Worm (Caenorhabditis elegans) whole organism, L2 larva: ENCODE results near the gene ncs-3.

Experiments
- R02D3.7 ChIP-seq: fragments of 150-350 bp; optimal IDR thresholded peaks from 2 replicates; lab custom pipeline; 2014; ENCODE audit warnings: missing biosample characterization, missing genetic modification characterization
- Y55F3AM.14 ChIP-seq: fragments of 200-800 bp; sonication (Bioruptor generic); optimal IDR thresholded peaks from 2 replicates; lab custom pipeline; 2018; ENCODE audit warnings: mild to moderate bottlenecking, missing genetic modification characterization, missing compliant biosample characterization
- lsy-2 ChIP-seq, 2 experiments: fragments of 150-350 bp in 1 of 2; sonication (generic microtip) in 1 of 2; optimal IDR thresholded peaks; 2 replicates each; lab custom pipeline; 2014 to 2017; ENCODE audit warnings: missing biosample characterization in 2 of 2, missing genetic modification characterization in 2 of 2
- mdl-1 ChIP-seq, 2 experiments: fragments of 150-350 bp in 1 of 2; sonication (generic microtip) in 1 of 2; optimal IDR thresholded peaks; 2 replicates each; lab custom pipeline; 2017; ENCODE audit warnings: missing biosample characterization in 2 of 2, missing genetic modification characterization in 2 of 2
- nhr-10 ChIP-seq: sonication (generic microtip); optimal IDR thresholded peaks from 2 replicates; lab custom pipeline; 2017; ENCODE audit warnings: missing biosample characterization, missing genetic modification characterization
- nhr-12 ChIP-seq: fragments of 150-350 bp; optimal IDR thresholded peaks from 2 replicates; lab custom pipeline; 2014; ENCODE audit warnings: missing biosample characterization, missing genetic modification characterization
- zag-1 ChIP-seq: fragments of 150-350 bp; optimal IDR thresholded peaks from 2 replicates; lab custom pipeline; 2014; ENCODE audit warnings: missing biosample characterization, missing genetic modification characterization

DNA sequence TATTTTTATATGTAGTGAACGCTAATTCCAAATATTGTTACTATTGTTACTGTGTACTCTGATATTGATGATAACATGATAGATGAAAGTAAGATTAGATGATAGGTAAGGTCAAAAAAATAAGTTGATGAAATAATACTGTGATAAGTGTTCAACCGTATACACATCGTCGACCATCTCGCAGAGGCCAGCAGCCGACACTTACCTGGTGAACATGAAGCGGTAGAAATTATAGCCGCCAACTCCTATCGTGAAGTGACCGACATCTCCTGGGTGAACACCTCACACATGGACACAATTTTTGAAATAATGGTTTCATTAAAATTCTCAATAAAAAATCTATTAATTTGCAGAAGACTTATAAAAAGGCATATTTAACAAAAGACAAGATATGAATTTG lies 26.5 kb upstream of the ncs-3 start:
- TF ChIP-seq R02D3.7 (tag; lab: Kevin White, UChicago) (no peak), mdl-1 (tag; optimal IDR thresholded peaks at IDR 0.05; lab: Kevin White, UChicago) (no peak), lsy-2 (tag; optimal IDR thresholded peaks at IDR 0.05; lab: Kevin White, UChicago) (no peak), zag-1 (no peak), nhr-12 (tag; lab: Kevin White, UChicago) (no peak), Y55F3AM.14 (no peak), nhr-10 (tag; lab: Kevin White, UChicago) (no peak)
